Worm (Caenorhabditis elegans): ENCODE results near the gene Y22D7AL.1.

Y22D7AL.1 gene

ce11 chrIII:1607659-1608058 is 44.6 kb upstream of the Y22D7AL.1 start:
- TF ChIP-seq F10E7.11 (tag; optimal IDR thresholded peaks at IDR 0.05): no peak
- no peak for TF ChIP-seq him-1 (tag; optimal IDR thresholded peaks at IDR 0.05)
- TF ChIP-seq B0261.1 (tag; optimal IDR thresholded peaks at IDR 0.05): no peak

DNA sequence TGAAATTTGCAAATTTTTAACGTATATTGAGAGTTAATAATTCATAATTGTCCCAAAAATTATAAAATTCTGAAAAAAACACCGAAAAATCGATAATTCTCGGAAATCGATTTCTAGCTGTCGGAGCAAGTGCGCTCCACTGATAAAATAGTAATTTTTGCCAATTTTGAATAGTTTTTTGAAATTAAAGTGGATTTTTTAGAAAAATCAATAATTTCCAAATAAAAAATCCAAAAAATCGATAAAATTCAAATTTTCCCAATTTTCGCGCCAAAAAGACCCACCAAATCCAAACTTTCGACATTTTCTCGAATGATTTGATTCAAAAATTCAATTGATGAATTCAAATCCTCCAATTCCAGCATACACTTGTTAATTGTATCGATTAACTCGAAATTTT is 41.3 kb upstream of the Y22D7AL.1 start:
- TF ChIP-seq attf-6 (GFP tag; IDR thresholded peaks at IDR 0.05) (no peak), mcd-1 (GFP tag; IDR thresholded peaks at IDR 0.05) (peak; percentile 27; the same call in 1 of the 2 replicates)

ce11 chrIII:1612974-1613568 is 39.2 kb upstream of the Y22D7AL.1 start:
- TF ChIP-seq madf-8 (GFP tag; conservative IDR thresholded peaks at IDR 0.05): peak; percentile 59
- peak; percentile 85 for TF ChIP-seq madf-6 (GFP tag; IDR thresholded peaks at IDR 0.05)
- peak; percentile 68 for TF ChIP-seq hsf-1 (GFP tag; IDR thresholded peaks at IDR 0.05)
- TF ChIP-seq attf-6 (GFP tag; IDR thresholded peaks at IDR 0.05): no peak
- TF ChIP-seq ceh-91 (GFP tag; IDR thresholded peaks at IDR 0.05): 0 out of 2 replicates have a peak, but pooled peaks have one; percentile 26
- TF ChIP-seq efl-1 (GFP tag; optimal IDR thresholded peaks at IDR 0.05): peak; percentile 75
- TF ChIP-seq mcd-1 (GFP tag; IDR thresholded peaks at IDR 0.05): no peak
- TF ChIP-seq ekl-4 (GFP tag; IDR thresholded peaks at IDR 0.05): 0 out of 2 replicates have a peak, but pooled peaks have one; percentile 14
- 0 out of 2 replicates have a peak, but pooled peaks have one; percentile 24 for TF ChIP-seq C17E4.6 (GFP tag; IDR thresholded peaks at IDR 0.05)
- no peak for TF ChIP-seq nhr-27 (tag; optimal IDR thresholded peaks at IDR 0.05)
- TF ChIP-seq madf-3 (GFP tag; IDR thresholded peaks at IDR 0.05): 0 out of 2 replicates have a peak, but pooled peaks have one; percentile 54
- TF ChIP-seq zfh-2 (GFP tag; conservative IDR thresholded peaks at IDR 0.05): peak; percentile 62; the same call in 1 of the 2 replicates
- no peak for TF ChIP-seq snpc-1.1 (tag; optimal IDR thresholded peaks at IDR 0.05; ENCODE audit: insufficient read depth)

DNA sequence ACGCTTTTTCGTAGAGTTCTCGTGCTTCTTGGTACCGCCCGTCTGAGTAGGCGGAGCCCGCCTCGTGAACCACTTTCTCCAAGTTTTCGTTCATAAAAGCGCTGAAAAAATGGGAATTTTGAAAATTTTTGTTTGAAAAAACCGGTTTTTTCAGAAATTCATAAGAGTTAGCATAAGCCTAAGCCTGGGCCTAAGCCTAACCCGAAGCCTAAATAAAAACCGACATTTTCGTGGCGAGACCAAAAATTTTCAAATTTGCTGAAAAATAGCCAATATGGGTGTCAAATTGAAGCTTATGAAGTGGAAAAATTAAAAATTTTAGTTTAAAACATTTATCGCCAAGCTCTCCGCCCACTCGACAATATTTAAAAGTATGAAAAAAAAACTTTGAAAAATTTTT is 38.3 kb upstream of the Y22D7AL.1 start, which contains the start of gene Y22D7AL.9:
TSS of gene Y22D7AL.9 (minus strand) at position 101 of the 400 bp plus-strand sequence.
- no peak for TF ChIP-seq ceh-58 (GFP tag; IDR thresholded peaks at IDR 0.05)
- TF ChIP-seq C06A6.2 (GFP tag; conservative IDR thresholded peaks at IDR 0.05): no peak
- no peak for TF ChIP-seq B0261.1 (tag; optimal IDR thresholded peaks at IDR 0.05)
- TF ChIP-seq ztf-3 (GFP tag; optimal IDR thresholded peaks at IDR 0.05): no peak
- no peak for TF ChIP-seq athp-1 (tag; optimal IDR thresholded peaks at IDR 0.05)
- no peak for TF ChIP-seq B0035.1 (tag; optimal IDR thresholded peaks at IDR 0.05)
- TF ChIP-seq lin-35 (GFP tag; optimal IDR thresholded peaks at IDR 0.05): no peak
- TF ChIP-seq chd-7 (tag; optimal IDR thresholded peaks at IDR 0.05): no peak
- no peak for TF ChIP-seq K12H6.12 (tag; optimal IDR thresholded peaks at IDR 0.05)
- TF ChIP-seq tlf-1 (GFP tag; optimal IDR thresholded peaks at IDR 0.05): no peak
- TF ChIP-seq F10E7.11 (tag; optimal IDR thresholded peaks at IDR 0.05): no peak
- TF ChIP-seq ztf-25 (GFP tag; IDR thresholded peaks at IDR 0.05): no peak
- no peak for TF ChIP-seq pha-4 (tag; optimal IDR thresholded peaks at IDR 0.05)
- TF ChIP-seq D2030.7 (GFP tag; IDR thresholded peaks at IDR 0.05): no peak

ce11 chrIII:1614412-1614811 is 37.9 kb upstream of the Y22D7AL.1 start:
- TF ChIP-seq hlh-12 (tag; optimal IDR thresholded peaks at IDR 0.05) (no peak), lag-1 (GFP tag; IDR thresholded peaks at IDR 0.05) (no peak), F49E8.2 (tag; optimal IDR thresholded peaks at IDR 0.05; ENCODE audit: insufficient read depth) (no peak), let-607 (tag; optimal IDR thresholded peaks at IDR 0.05) (no peak), lsl-1 (GFP tag; optimal IDR thresholded peaks at IDR 0.05) (no peak), tbx-9 (tag; optimal IDR thresholded peaks at IDR 0.05; ENCODE audit: borderline replicate concordance) (no peak), nhr-27 (tag; optimal IDR thresholded peaks at IDR 0.05) (no peak), Y53F4B.3 (GFP tag; IDR thresholded peaks at IDR 0.05) (no peak), F52B5.7 (tag; optimal IDR thresholded peaks at IDR 0.05) (no peak), F37B4.10 (GFP tag; IDR thresholded peaks at IDR 0.05) (no peak), ekl-4 (GFP tag; IDR thresholded peaks at IDR 0.05) (no peak), tlf-1 (GFP tag; optimal IDR thresholded peaks at IDR 0.05) (no peak)
